Fruit fly (Drosophila melanogaster) whole organism, prepupa: ENCODE data around the gene Drsl5.

Experiments used
- Hr39 ChIP-seq: fragments of 200-800 bp; sonication (Bioruptor generic); optimal IDR thresholded peaks from 2 replicates; lab custom pipeline; 2016; ENCODE audit warnings: missing biosample characterization, missing genetic modification characterization
- achi ChIP-seq: fragments of 200-800 bp; sonication (Bioruptor generic); optimal IDR thresholded peaks from 3 replicates; lab custom pipeline; 2016; ENCODE audit warnings: missing biosample characterization, missing genetic modification characterization
- svp ChIP-seq: fragments of 200-800 bp; sonication (Bioruptor generic); peaks from one replicate; lab custom pipeline; 2016; ENCODE audit warnings: missing biosample characterization, missing genetic modification characterization

DNA sequence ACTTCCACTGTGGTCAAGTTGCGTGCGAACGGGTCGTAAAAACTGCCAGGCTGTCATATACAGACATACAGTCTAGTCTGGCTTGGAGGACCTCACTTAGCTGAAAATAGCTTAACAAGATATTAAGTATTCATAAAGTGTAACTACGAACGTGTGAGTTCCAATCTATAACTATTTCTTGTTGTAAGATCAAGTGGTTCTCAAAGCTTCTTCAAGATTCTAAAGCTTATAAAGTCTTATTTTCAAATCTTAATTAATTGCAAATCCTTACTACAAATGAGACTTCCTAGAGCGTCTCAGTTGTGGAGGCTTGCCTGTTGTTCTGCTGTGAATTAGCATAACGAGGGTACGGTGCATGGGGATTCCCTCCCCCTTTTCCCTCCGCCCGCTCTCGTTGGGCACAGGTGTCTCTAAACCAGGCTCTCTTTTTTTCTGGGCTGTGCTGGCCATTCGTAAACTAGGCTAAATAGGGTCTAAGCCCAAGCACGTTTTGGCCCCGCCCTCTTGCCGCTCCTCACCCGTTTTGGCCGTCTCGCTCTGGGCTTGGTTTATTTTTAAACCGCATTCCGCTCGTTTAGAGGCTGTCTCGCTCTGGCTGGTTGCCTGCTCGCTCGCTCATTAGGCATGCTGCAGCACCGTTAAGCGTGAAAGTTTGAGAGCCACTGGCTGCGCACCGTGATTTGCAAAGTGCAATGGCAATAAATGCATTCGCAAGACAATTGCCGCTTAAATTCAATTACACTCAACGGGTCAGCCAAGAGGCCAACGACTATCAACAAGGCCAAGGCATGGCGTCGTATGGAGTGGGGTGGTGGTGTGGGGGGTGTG lies 21.7 kb downstream of the Drsl5 start:
- TF ChIP-seq Hr39 (GFP tag; lab: Kevin White, UChicago): no peak
- TF ChIP-seq achi (GFP tag; lab: Kevin White, UChicago): no peak
- TF ChIP-seq svp (GFP tag; lab: Kevin White, UChicago): peak; percentile 83
